Worm (Caenorhabditis elegans) whole organism, L3 larva: ENCODE results near the gene ceh-86.

Experiments
- ama-1 ChIP-seq: fragments of 150-350 bp; optimal IDR thresholded peaks from 2 replicates; lab custom pipeline; 2018
- egl-5 ChIP-seq: fragments of 150-350 bp; optimal IDR thresholded peaks from 2 replicates; lab custom pipeline; 2017; ENCODE audit warnings: missing biosample characterization, missing genetic modification reagents, missing genetic modification characterization, inconsistent platforms
- nhr-11 ChIP-seq: fragments of 150-350 bp; optimal IDR thresholded peaks from 2 replicates; lab custom pipeline; 2014; ENCODE audit warnings: missing biosample characterization, missing genetic modification characterization
- nhr-12 ChIP-seq: fragments of 150-350 bp; optimal IDR thresholded peaks from 2 replicates; lab custom pipeline; 2014; ENCODE audit warnings: missing biosample characterization, missing genetic modification characterization
- nhr-237 ChIP-seq: fragments of 150-350 bp; optimal IDR thresholded peaks from 2 replicates; lab custom pipeline; 2014; ENCODE audit warnings: missing biosample characterization, missing genetic modification characterization
- pqm-1 ChIP-seq: fragments of 150-350 bp; optimal IDR thresholded peaks from 2 replicates; lab custom pipeline; 2017; ENCODE audit warnings: missing biosample characterization, missing genetic modification characterization, inconsistent platforms
- unc-62 ChIP-seq: fragments of 150-350 bp; sonication (generic microtip); optimal IDR thresholded peaks from 4 replicates; lab custom pipeline; 2014; ENCODE audit warnings: missing biosample characterization, missing genetic modification reagents, missing genetic modification characterization
- ztf-11 ChIP-seq: fragments of 150-350 bp; optimal IDR thresholded peaks from 2 replicates; lab custom pipeline; 2014; ENCODE audit warnings: missing biosample characterization, missing genetic modification characterization
- ztf-4 ChIP-seq: fragments of 150-350 bp; optimal IDR thresholded peaks from 2 replicates; lab custom pipeline; 2014; ENCODE audit warnings: missing biosample characterization, missing genetic modification characterization

ce11 chrII:2385495-2385894, 46.4 kb downstream of the ceh-86 start, which contains the start of gene F16G10.9:
- no peak for TF ChIP-seq nhr-11
- no peak for TF ChIP-seq unc-62 (GFP tag; lab: Kevin White, UChicago)
- TF ChIP-seq pqm-1 (tag; lab: Kevin White, UChicago), result no peak
- no peak for TF ChIP-seq nhr-237
- TF ChIP-seq ama-1 (lab: Kevin White, UChicago), result no peak
- no peak for TF ChIP-seq egl-5 (tag; lab: Kevin White, UChicago)
- TF ChIP-seq ztf-11 (tag; lab: Kevin White, UChicago), result no peak
- TF ChIP-seq nhr-12 (tag; lab: Kevin White, UChicago), result no peak
- no peak for TF ChIP-seq ztf-4 (tag; lab: Kevin White, UChicago)
